Worm (Caenorhabditis elegans): ENCODE measurements around the gene T02C12.5.

DNA sequence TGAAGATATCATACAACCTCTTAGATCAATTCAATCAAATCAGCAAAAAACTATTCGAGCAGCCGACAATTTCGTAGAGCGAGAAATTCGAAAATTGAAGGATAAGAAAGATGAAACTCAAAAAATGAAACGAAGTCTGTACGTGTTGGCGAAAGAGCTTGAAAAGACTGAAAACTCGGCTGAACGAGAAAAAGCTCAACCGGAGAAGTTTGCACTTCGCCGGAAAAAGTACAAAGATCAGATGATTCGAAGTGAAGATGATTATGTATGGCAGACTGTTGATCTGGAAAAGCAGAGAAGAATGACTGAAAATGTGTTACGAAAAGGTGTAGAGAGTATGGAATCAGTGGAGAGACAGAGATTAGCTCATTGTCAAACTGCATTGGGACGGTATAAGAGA is 14.9 kb downstream of the T02C12.5 start:
- TF ChIP-seq zag-1 (tag; optimal IDR thresholded peaks at IDR 0.05) (no peak), unc-86 (tag; optimal IDR thresholded peaks at IDR 0.05) (no peak), pqm-1 (tag; optimal IDR thresholded peaks at IDR 0.05) (no peak), lin-14 (GFP tag; optimal IDR thresholded peaks at IDR 0.05) (no peak), nhr-90 (tag; optimal IDR thresholded peaks at IDR 0.05; ENCODE audit: poor library complexity) (no peak), lir-3 (tag; optimal IDR thresholded peaks at IDR 0.05; ENCODE audit: poor library complexity) (no peak), unc-130 (tag; optimal IDR thresholded peaks at IDR 0.05) (no peak), nhr-12 (tag; optimal IDR thresholded peaks at IDR 0.05) (no peak), snpc-4 (tag; optimal IDR thresholded peaks at IDR 0.05) (no peak)
